Fruit fly (Drosophila melanogaster) whole organism, wandering third instar larva: ENCODE measurements around the gene CG15005.

ENCODE experiments used
- Abd-B ChIP-seq: fragments of >200 bp; optimal IDR thresholded peaks from 2 replicates; lab custom pipeline; 2017; ENCODE audit warnings: missing biosample characterization, missing genetic modification characterization
- CG32264 ChIP-seq: fragments of 200-800 bp; sonication (Bioruptor generic); optimal IDR thresholded peaks from 2 replicates; lab custom pipeline; 2016; ENCODE audit warnings: missing biosample characterization, missing genetic modification characterization
- Hr78 ChIP-seq: fragments of >200 bp; optimal IDR thresholded peaks from 2 replicates; lab custom pipeline; 2017; ENCODE audit warnings: missing biosample characterization, missing genetic modification characterization
- Myc ChIP-seq: fragments of >200 bp; optimal IDR thresholded peaks from 2 replicates; lab custom pipeline; 2017

dm6 chr3L:4185259-4185658 lies 18.9 kb downstream of the CG15005 start:
- TF ChIP-seq CG32264 (GFP tag; lab: Kevin White, UChicago): no peak
- TF ChIP-seq Myc (lab: Kevin White, UChicago): no peak
- TF ChIP-seq Hr78 (GFP tag; lab: Kevin White, UChicago): no peak
- TF ChIP-seq Abd-B (GFP tag; lab: Kevin White, UChicago): no peak
